Fruit fly (Drosophila melanogaster): Measurements from ENCODE around the gene Glyp.

Glyp gene

DNA sequence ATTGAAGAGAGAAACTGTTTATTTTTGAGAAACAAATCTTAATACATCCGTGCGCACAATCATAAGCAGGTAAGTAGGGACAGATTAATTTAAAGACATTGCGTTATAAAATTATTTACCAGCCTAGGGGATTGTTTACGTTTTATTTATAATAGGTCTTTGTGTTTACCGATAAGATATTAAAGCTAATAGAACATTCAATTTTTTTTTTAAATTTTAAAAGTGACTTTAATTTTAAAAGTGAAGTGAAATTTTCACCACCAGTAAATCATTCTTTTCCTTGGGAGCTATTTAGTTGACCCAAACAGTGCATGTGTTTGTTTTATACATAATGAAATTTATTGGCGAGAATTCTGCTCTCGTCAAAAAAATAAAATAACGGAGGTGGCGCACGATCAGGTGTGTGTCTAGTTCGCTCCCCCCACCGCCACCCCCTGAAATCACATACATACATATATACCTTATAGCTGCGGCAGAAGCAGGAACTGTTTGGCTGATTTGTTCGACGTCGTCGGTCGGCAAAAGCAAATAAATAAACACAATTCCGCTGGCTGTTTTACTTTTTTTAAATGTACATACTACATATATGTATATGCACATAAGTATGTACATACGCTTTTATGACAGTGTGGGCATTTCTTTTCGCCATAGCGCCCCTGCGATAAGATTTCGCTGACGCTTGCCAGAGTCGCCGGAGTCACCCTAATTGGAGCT lies 45.5 kb downstream of the Glyp start (continued):
- TF ChIP-seq CG10979 (tag; optimal IDR thresholded peaks at IDR 0.05), result no peak
- TF ChIP-seq NC2β (GFP tag; optimal IDR thresholded peaks at IDR 0.05), result no peak
- peak; percentile 36 for TF ChIP-seq CG10209 (GFP tag; optimal IDR thresholded peaks at IDR 0.05)
- TF ChIP-seq cas (GFP tag; IDR thresholded peaks at IDR 0.05), result no peak
- TF ChIP-seq Bgb (GFP tag; IDR thresholded peaks at IDR 0.05; ENCODE audit: partially characterized antibody), result no peak
- TF ChIP-seq ash1 (GFP tag; optimal IDR thresholded peaks at IDR 0.05), result no peak
- no peak for TF ChIP-seq Chrac-16 (GFP tag; optimal IDR thresholded peaks at IDR 0.05)
- no peak for TF ChIP-seq chif (GFP tag; optimal IDR thresholded peaks at IDR 0.05)
- no peak; the same call in 1 of the 2 replicates for TF ChIP-seq Atf6 (GFP tag; IDR thresholded peaks at IDR 0.05)
- peak; percentile 73 for TF ChIP-seq CG3847 (GFP tag; IDR thresholded peaks at IDR 0.05)
- TF ChIP-seq Atf-2 (GFP tag; optimal IDR thresholded peaks at IDR 0.05), result no peak
- no peak for TF ChIP-seq sd (tag; optimal IDR thresholded peaks at IDR 0.05)
- no peak for TF ChIP-seq pita (GFP tag; optimal IDR thresholded peaks at IDR 0.05)
- TF ChIP-seq insv (GFP tag; optimal IDR thresholded peaks at IDR 0.05), result no peak
- peak; percentile 70 for TF ChIP-seq PHDP (tag; optimal IDR thresholded peaks at IDR 0.05)
- TF ChIP-seq gcm2 (GFP tag; optimal IDR thresholded peaks at IDR 0.05), result no peak
- no peak for TF ChIP-seq Antp (GFP tag; optimal IDR thresholded peaks at IDR 0.05)
- TF ChIP-seq Nf-YA (GFP tag; IDR thresholded peaks at IDR 0.05), result no peak
- TF ChIP-seq CG1792 (GFP tag; optimal IDR thresholded peaks at IDR 0.05), result no peak
- TF ChIP-seq disco-r (GFP tag; optimal IDR thresholded peaks at IDR 0.05), result no peak
- TF ChIP-seq Hey (tag; optimal IDR thresholded peaks at IDR 0.05), result no peak
- TF ChIP-seq sqz (GFP tag; optimal IDR thresholded peaks at IDR 0.05), result peak; percentile 27
- no peak for TF ChIP-seq Sry-δ (GFP tag; optimal IDR thresholded peaks at IDR 0.05)
- TF ChIP-seq CG14667 (GFP tag; IDR thresholded peaks at IDR 0.05), result no peak
- TF ChIP-seq CG11398 (GFP tag; optimal IDR thresholded peaks at IDR 0.05), result no peak
- TF ChIP-seq Fer3 (tag; optimal IDR thresholded peaks at IDR 0.05), result peak; percentile 68
- no peak for TF ChIP-seq CG17328 (GFP tag; IDR thresholded peaks at IDR 0.05)
- no peak for TF ChIP-seq Neu2 (GFP tag; optimal IDR thresholded peaks at IDR 0.05; ENCODE audit: borderline replicate concordance)
- no peak for TF ChIP-seq Ets97D (GFP tag; optimal IDR thresholded peaks at IDR 0.05)
- TF ChIP-seq CG30431 (GFP tag; optimal IDR thresholded peaks at IDR 0.05), result no peak
- no peak for TF ChIP-seq ara (GFP tag; IDR thresholded peaks at IDR 0.05)
- TF ChIP-seq CG11456 (GFP tag; IDR thresholded peaks at IDR 0.05), result no peak
- no peak for TF ChIP-seq pros (GFP tag; optimal IDR thresholded peaks at IDR 0.05)
- no peak for TF ChIP-seq CG18011 (GFP tag; optimal IDR thresholded peaks at IDR 0.05)
- no peak for TF ChIP-seq Atf3 (GFP tag; optimal IDR thresholded peaks at IDR 0.05)
- TF ChIP-seq CG3995 (GFP tag; optimal IDR thresholded peaks at IDR 0.05), result peak; percentile 58
- no peak for TF ChIP-seq corto (GFP tag; optimal IDR thresholded peaks at IDR 0.05)
- TF ChIP-seq CG6791 (GFP tag; IDR thresholded peaks at IDR 0.05; ENCODE audit: partially characterized antibody), result no peak
- no peak for TF ChIP-seq Gug (GFP tag; IDR thresholded peaks at IDR 0.05)
- no peak for TF ChIP-seq kay (GFP tag; optimal IDR thresholded peaks at IDR 0.05)
- no peak for TF ChIP-seq CG4820 (GFP tag; optimal IDR thresholded peaks at IDR 0.05)
- no peak for TF ChIP-seq tin (GFP tag; optimal IDR thresholded peaks at IDR 0.05)
- TF ChIP-seq CG8924 (tag; optimal IDR thresholded peaks at IDR 0.05), result peak; percentile 50
- TF ChIP-seq CG11696 (GFP tag; IDR thresholded peaks at IDR 0.05), result peak; percentile 84
- peak; percentile 56 for TF ChIP-seq CG9727 (GFP tag; optimal IDR thresholded peaks at IDR 0.05)
- TF ChIP-seq kah (GFP tag; optimal IDR thresholded peaks at IDR 0.05), result no peak
- TF ChIP-seq jigr1 (GFP tag; IDR thresholded peaks at IDR 0.05), result no peak
- no peak for TF ChIP-seq CG13123 (GFP tag; optimal IDR thresholded peaks at IDR 0.05)
- peak; percentile 34 for TF ChIP-seq bab2 (GFP tag; optimal IDR thresholded peaks at IDR 0.05)
- TF ChIP-seq CkIIα-i1 (GFP tag; IDR thresholded peaks at IDR 0.05), result no peak
- no peak; the same call in 2 of the 3 replicates for TF ChIP-seq Mrtf (GFP tag; IDR thresholded peaks at IDR 0.05)
